Fruit fly (Drosophila melanogaster) whole organism, prepupa: ENCODE measurements around the gene CG33939.

Experiments
- Blimp-1 ChIP-seq: fragments of 200-800 bp; sonication (Bioruptor generic); optimal IDR thresholded peaks from 3 replicates; lab custom pipeline; 2017; ENCODE audit warnings: missing biosample characterization, missing genetic modification characterization, mild to moderate bottlenecking, moderate library complexity, missing genetic modification reagents
- CG10631 ChIP-seq: fragments of 200-800 bp; sonication (Bioruptor generic); optimal IDR thresholded peaks from 2 replicates; lab custom pipeline; 2016; ENCODE audit warnings: missing biosample characterization, missing genetic modification characterization
- CG10669 ChIP-seq: fragments of 200-800 bp; sonication (Bioruptor generic); optimal IDR thresholded peaks from 3 replicates; lab custom pipeline; 2018; ENCODE audit warnings: missing biosample characterization, mild to moderate bottlenecking, missing genetic modification characterization, moderate library complexity
- CG11762 ChIP-seq: fragments of 200-800 bp; sonication (Bioruptor generic); optimal IDR thresholded peaks from 3 replicates; lab custom pipeline; 2016; ENCODE audit warnings: missing biosample characterization, missing genetic modification characterization; ENCODE audit not compliant: insufficient read depth
- CG15336 ChIP-seq: fragments of 200-800 bp; sonication (Bioruptor generic); IDR thresholded peaks from 2 replicates; pipeline ENCODE4 v1.3.6; 2022; ENCODE audit warnings: missing biosample characterization, missing genetic modification characterization
- CG3032 ChIP-seq: fragments of 200-800 bp; optimal IDR thresholded peaks from 2 replicates; lab custom pipeline; 2019; ENCODE audit warnings: missing biosample characterization, mild to moderate bottlenecking, missing genetic modification characterization, moderate library complexity
- CG31627 ChIP-seq: fragments of 200-800 bp; sonication (Bioruptor generic); optimal IDR thresholded peaks from 3 replicates; lab custom pipeline; 2016; ENCODE audit warnings: missing biosample characterization, missing genetic modification characterization
- CG32006 ChIP-seq: fragments of 200-800 bp; sonication (Bioruptor generic); optimal IDR thresholded peaks from 3 replicates; lab custom pipeline; 2017; ENCODE audit warnings: missing biosample characterization, mild to moderate bottlenecking, missing genetic modification characterization
- CG34406 ChIP-seq: fragments of 200-800 bp; sonication (Bioruptor generic); optimal IDR thresholded peaks from 3 replicates; lab custom pipeline; 2016; ENCODE audit warnings: missing biosample characterization, missing genetic modification characterization
- CG4318 ChIP-seq: fragments of 200-800 bp; sonication (Bioruptor generic); optimal IDR thresholded peaks from 3 replicates; lab custom pipeline; 2017; ENCODE audit warnings: missing biosample characterization, mild to moderate bottlenecking, missing genetic modification characterization
- CG6163 ChIP-seq: fragments of 200-800 bp; sonication (Bioruptor generic); IDR thresholded peaks from 3 replicates; pipeline ENCODE4 v1.3.6; 2022; ENCODE audit warnings: missing biosample characterization, missing genetic modification characterization
- CG6792 ChIP-seq: fragments of 200-800 bp; sonication (Bioruptor generic); optimal IDR thresholded peaks from 3 replicates; lab custom pipeline; 2016; ENCODE audit warnings: missing biosample characterization, missing genetic modification characterization
- CG6808 ChIP-seq: fragments of 200-800 bp; sonication (Bioruptor generic); optimal IDR thresholded peaks from 3 replicates; lab custom pipeline; 2017; ENCODE audit warnings: missing biosample characterization, missing genetic modification characterization, mild to moderate bottlenecking, moderate library complexity, missing genetic modification reagents
- CG6854 ChIP-seq: fragments of 200-800 bp; sonication (Bioruptor generic); optimal IDR thresholded peaks from 2 replicates; lab custom pipeline; 2017; ENCODE audit warnings: missing biosample characterization, mild to moderate bottlenecking, missing genetic modification characterization
- CG7368 ChIP-seq: fragments of 200-800 bp; sonication (Bioruptor generic); optimal IDR thresholded peaks from 3 replicates; lab custom pipeline; 2016; ENCODE audit warnings: missing biosample characterization, missing genetic modification characterization
- CG8119 ChIP-seq: fragments of 200-800 bp; sonication (Bioruptor generic); IDR thresholded peaks from 3 replicates; pipeline ENCODE4 v1.3.6; 2022; ENCODE audit warnings: missing biosample characterization, missing genetic modification characterization
- CG8319 ChIP-seq: fragments of 200-800 bp; sonication (Bioruptor generic); optimal IDR thresholded peaks from 3 replicates; lab custom pipeline; 2016; ENCODE audit warnings: missing biosample characterization, missing genetic modification characterization
- CG8632 ChIP-seq: fragments of 200-800 bp; sonication (Bioruptor generic); optimal IDR thresholded peaks from 3 replicates; lab custom pipeline; 2016; ENCODE audit warnings: missing biosample characterization, missing genetic modification characterization
- CG9139 ChIP-seq: fragments of 200-800 bp; sonication (Bioruptor generic); optimal IDR thresholded peaks from 3 replicates; lab custom pipeline; 2017; ENCODE audit warnings: missing biosample characterization, mild to moderate bottlenecking, missing genetic modification characterization
- Eip78C ChIP-seq: fragments of 200-800 bp; sonication (Bioruptor generic); peaks from one replicate; lab custom pipeline; 2016; ENCODE audit warnings: missing biosample characterization, missing genetic modification characterization
- Eip93F ChIP-seq: fragments of 200-800 bp; sonication (Bioruptor generic); optimal IDR thresholded peaks from 2 replicates; lab custom pipeline; 2016; ENCODE audit warnings: missing biosample characterization, mild to moderate bottlenecking, missing genetic modification characterization
- Ets96B ChIP-seq: fragments of 200-800 bp; optimal IDR thresholded peaks from 2 replicates; lab custom pipeline; 2019; ENCODE audit warnings: missing biosample characterization, mild to moderate bottlenecking, missing genetic modification characterization, moderate library complexity
- Gug ChIP-seq: fragments of 200-800 bp; sonication (Bioruptor generic); IDR thresholded peaks from 2 replicates; pipeline ENCODE4 v1.3.6; 2022; ENCODE audit warnings: missing biosample characterization, missing genetic modification characterization
- Hr38 ChIP-seq: sonication (Bioruptor generic); optimal IDR thresholded peaks from 2 replicates; lab custom pipeline; 2016; ENCODE audit warnings: missing biosample characterization, missing genetic modification characterization
- Hr4 ChIP-seq: fragments of 200-800 bp; sonication (Bioruptor generic); optimal IDR thresholded peaks from 3 replicates; lab custom pipeline; 2016; ENCODE audit warnings: missing biosample characterization, missing genetic modification characterization
- Met ChIP-seq: fragments of 200-800 bp; sonication (Bioruptor generic); optimal IDR thresholded peaks from 3 replicates; lab custom pipeline; 2016; ENCODE audit warnings: missing biosample characterization, missing genetic modification characterization
- OdsH ChIP-seq: fragments of 200-800 bp; sonication (Bioruptor generic); optimal IDR thresholded peaks from 3 replicates; lab custom pipeline; 2016; ENCODE audit warnings: missing biosample characterization, missing genetic modification characterization
- Smox ChIP-seq: fragments of 200-800 bp; sonication (Bioruptor generic); optimal IDR thresholded peaks from 3 replicates; lab custom pipeline; 2016; ENCODE audit warnings: missing biosample characterization, missing genetic modification characterization
- Sox102F ChIP-seq: fragments of 200-800 bp; sonication (Bioruptor generic); optimal IDR thresholded peaks from 2 replicates; lab custom pipeline; 2016; ENCODE audit warnings: missing biosample characterization, mild to moderate bottlenecking, missing genetic modification characterization
- Sox14 ChIP-seq: fragments of 200-800 bp; sonication (Bioruptor generic); optimal IDR thresholded peaks from 3 replicates; lab custom pipeline; 2016; ENCODE audit warnings: missing biosample characterization, missing genetic modification characterization
- achi ChIP-seq: fragments of 200-800 bp; sonication (Bioruptor generic); optimal IDR thresholded peaks from 3 replicates; lab custom pipeline; 2016; ENCODE audit warnings: missing biosample characterization, missing genetic modification characterization
- acj6 ChIP-seq: fragments of 200-800 bp; sonication (Bioruptor generic); optimal IDR thresholded peaks from 3 replicates; lab custom pipeline; 2016; ENCODE audit warnings: missing biosample characterization, missing genetic modification characterization
- cyc ChIP-seq: fragments of 200-800 bp; sonication (Bioruptor generic); optimal IDR thresholded peaks from 3 replicates; lab custom pipeline; 2016; ENCODE audit warnings: missing biosample characterization, missing genetic modification characterization
- dac ChIP-seq: fragments of 200-800 bp; sonication (Bioruptor generic); optimal IDR thresholded peaks from 2 replicates; lab custom pipeline; 2017; ENCODE audit warnings: missing biosample characterization, mild to moderate bottlenecking, missing genetic modification characterization
- dsx ChIP-seq: fragments of 200-800 bp; optimal IDR thresholded peaks from 3 replicates; lab custom pipeline; 2019; ENCODE audit warnings: missing biosample characterization, mild to moderate bottlenecking, missing genetic modification characterization, moderate library complexity; ENCODE audit not compliant: poor library complexity, severe bottlenecking
- eg ChIP-seq: fragments of 200-800 bp; sonication (Bioruptor generic); IDR thresholded peaks from 3 replicates; pipeline ENCODE4 v1.3.6; 2022; ENCODE audit warnings: missing biosample characterization, missing genetic modification characterization
- fd59A ChIP-seq: fragments of 200-800 bp; sonication (Bioruptor generic); optimal IDR thresholded peaks from 2 replicates; lab custom pipeline; 2017; ENCODE audit warnings: missing biosample characterization, mild to moderate bottlenecking, missing genetic modification characterization, missing genetic modification reagents
- fd85E ChIP-seq: fragments of 200-800 bp; sonication (Bioruptor generic); optimal IDR thresholded peaks from 3 replicates; lab custom pipeline; 2016; ENCODE audit warnings: missing biosample characterization, missing genetic modification characterization
- fkh ChIP-seq: fragments of 200-800 bp; sonication (Bioruptor generic); optimal IDR thresholded peaks from 3 replicates; lab custom pipeline; 2017; ENCODE audit warnings: missing biosample characterization, mild to moderate bottlenecking, missing genetic modification characterization, moderate library complexity
- lz ChIP-seq: fragments of 200-800 bp; sonication (Bioruptor generic); optimal IDR thresholded peaks from 3 replicates; lab custom pipeline; 2016; ENCODE audit warnings: missing biosample characterization, missing genetic modification characterization
- net ChIP-seq: fragments of 200-800 bp; sonication (Bioruptor generic); optimal IDR thresholded peaks from 3 replicates; lab custom pipeline; 2016; ENCODE audit warnings: missing biosample characterization, missing genetic modification characterization
- salr ChIP-seq, 2 experiments: fragments of 200-800 bp; sonication (Bioruptor generic); optimal IDR thresholded peaks; 3 replicates each; lab custom pipeline; 2016 to 2018; ENCODE audit warnings: missing biosample characterization in 2 of 2, missing genetic modification characterization in 2 of 2, mild to moderate bottlenecking in 1 of 2
- ss ChIP-seq, 2 experiments: fragments of 200-800 bp; sonication (Bioruptor generic); optimal IDR thresholded peaks; 2 replicates in 1 of 2; 3 replicates in 1 of 2; lab custom pipeline; 2017 to 2018; ENCODE audit warnings: mild to moderate bottlenecking in 2 of 2, missing biosample characterization in 2 of 2, missing genetic modification characterization in 2 of 2, moderate library complexity in 1 of 2
- topi ChIP-seq: fragments of 200-800 bp; sonication (Bioruptor generic); optimal IDR thresholded peaks from 3 replicates; lab custom pipeline; 2016; ENCODE audit warnings: missing biosample characterization, missing genetic modification characterization

Gene CG33939

DNA sequence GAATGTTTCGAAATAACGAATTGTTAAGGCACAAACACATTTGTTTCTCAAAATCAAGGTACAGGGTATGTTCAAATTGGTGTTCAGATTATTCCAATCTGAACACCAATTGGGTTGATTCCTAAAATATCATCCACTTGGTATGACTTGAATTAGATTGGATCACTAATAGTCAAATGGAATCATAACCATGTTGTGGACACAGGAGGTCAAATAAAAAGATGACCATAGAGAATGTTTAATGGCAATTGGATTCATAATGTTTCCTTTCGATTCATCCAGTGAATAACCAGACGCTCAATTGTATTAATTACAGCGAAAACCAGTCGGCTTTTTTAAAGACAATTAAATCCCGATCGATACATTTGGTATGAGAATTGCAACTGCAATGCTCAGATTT is 16.4 kb upstream of the CG33939 start:
- TF ChIP-seq Sox102F (no peak), CG9139 (GFP tag; lab: Kevin White, UChicago) (no peak), fd85E (no peak), Hr38 (no peak), CG6808 (GFP tag; lab: Kevin White, UChicago) (no peak), Met (GFP tag; lab: Kevin White, UChicago) (no peak), CG6792 (no peak), CG8632 (GFP tag; lab: Kevin White, UChicago) (no peak), CG32006 (GFP tag; lab: Kevin White, UChicago) (no peak), cyc (GFP tag; lab: Kevin White, UChicago) (no peak), dsx (GFP tag; lab: Kevin White, UChicago) (no peak), Eip93F (no peak), CG10631 (GFP tag; lab: Kevin White, UChicago) (no peak), Gug (GFP tag; lab: Robert Waterston, UW) (no peak), CG7368 (GFP tag; lab: Kevin White, UChicago) (no peak), dac (GFP tag; lab: Kevin White, UChicago) (no peak)
- TF ChIP-seq, all 60 proteins: peak for 0

DNA sequence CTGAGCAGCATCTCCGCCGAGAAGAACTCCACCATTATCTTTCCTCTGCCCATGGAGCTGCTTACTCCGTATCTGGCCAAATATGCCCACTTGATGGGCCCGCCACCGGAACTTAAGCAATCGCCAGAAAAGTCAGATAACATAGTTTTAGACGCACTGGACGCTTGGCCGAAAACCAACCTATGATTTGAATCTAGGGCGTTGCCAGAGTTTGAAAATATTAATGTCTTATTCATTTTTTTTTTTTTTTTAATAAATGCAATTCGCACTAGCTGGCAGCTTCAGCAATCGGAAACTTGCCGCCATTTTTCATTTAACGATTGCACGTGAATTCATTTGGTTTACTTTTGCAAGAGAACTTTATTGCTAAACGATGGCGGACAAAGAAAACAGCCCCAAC is 15.2 kb upstream of the CG33939 start, which contains the start of gene HP1D3csd:
Gene HP1D3csd, plus strand, starts transcription at position 312 of the 400 bp plus-strand sequence.
- TF ChIP-seq Gug (GFP tag; lab: Robert Waterston, UW) = peak; percentile 22; the same call in 1 of the 2 replicates
- peak in 1 of 2 experiments; percentile 10 for TF ChIP-seq ss (GFP tag; optimal IDR thresholded peaks at IDR 0.05; lab: Kevin White, UChicago)
- TF ChIP-seq CG8319 = no peak
- peak; percentile 48; the same call in 2 of the 3 replicates for TF ChIP-seq eg (GFP tag; lab: Robert Waterston, UW)
- peak; percentile 10 for TF ChIP-seq CG3032 (tag; lab: Kevin White, UChicago)
- no peak for TF ChIP-seq CG6808 (GFP tag; lab: Kevin White, UChicago)
- peak; percentile 63; the same call in 2 of the 3 replicates for TF ChIP-seq CG6163
- no peak for TF ChIP-seq fkh (GFP tag; lab: Kevin White, UChicago)
- no peak for TF ChIP-seq CG6854
- TF ChIP-seq lz (GFP tag; lab: Kevin White, UChicago) = no peak
- peak; percentile 74 for TF ChIP-seq Eip78C
- TF ChIP-seq, all 60 proteins: peak for 6

DNA sequence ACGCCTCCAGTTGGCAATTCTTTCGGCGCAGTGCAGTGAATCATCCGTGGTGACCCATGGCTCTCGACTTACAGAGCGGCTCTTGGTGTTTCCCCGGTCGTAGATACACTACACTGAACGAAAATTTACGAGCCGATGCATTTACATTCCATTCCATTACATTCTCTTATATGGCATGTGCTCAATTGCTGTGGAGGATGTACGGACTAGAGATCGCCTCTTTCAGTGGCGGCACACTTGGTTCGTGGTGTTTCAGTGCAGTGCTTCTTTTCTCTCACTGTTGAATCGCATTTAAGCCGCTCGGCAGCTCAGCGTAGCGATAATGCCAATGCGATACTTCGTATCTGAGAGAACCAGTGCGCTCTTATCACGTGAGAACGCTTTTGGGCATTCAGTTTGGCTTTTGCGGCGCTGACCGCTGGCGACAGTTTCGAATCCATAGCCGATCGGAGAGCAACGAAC is 13.0 kb upstream of the CG33939 start, which contains the start of gene Mec2:
Gene Mec2, plus strand, starts transcription at position 412 of the 462 bp plus-strand sequence.
- TF ChIP-seq lz (GFP tag; lab: Kevin White, UChicago) (peak; percentile 82), CG6792 (peak; percentile 83), topi (peak; percentile 72), Blimp-1 (GFP tag; lab: Kevin White, UChicago) (peak; percentile 43), CG8119 (GFP tag; lab: Robert Waterston, UW) (peak; percentile 55; the same call in 1 of the 3 replicates), CG8319 (peak; percentile 53), Met (GFP tag; lab: Kevin White, UChicago) (peak; percentile 80), CG10631 (GFP tag; lab: Kevin White, UChicago) (peak; percentile 72), Eip93F (peak; percentile 68), fd85E (no peak), CG31627 (GFP tag; lab: Kevin White, UChicago) (peak; percentile 88), Ets96B (tag; lab: Kevin White, UChicago) (peak; percentile 62), salr (GFP tag; optimal IDR thresholded peaks at IDR 0.05; lab: Kevin White, UChicago) (peak; percentile 36 to 67), Hr4 (peak; percentile 73), Smox (peak; percentile 82), acj6 (GFP tag; lab: Kevin White, UChicago) (peak; percentile 78), eg (GFP tag; lab: Robert Waterston, UW) (peak; percentile 74), achi (GFP tag; lab: Kevin White, UChicago) (peak; percentile 62), OdsH (GFP tag; lab: Kevin White, UChicago) (peak; percentile 83), CG6808 (GFP tag; lab: Kevin White, UChicago) (peak; percentile 57), net (peak; percentile 69), ss (GFP tag; optimal IDR thresholded peaks at IDR 0.05; lab: Kevin White, UChicago) (peak; percentile 12 to 71), Sox14 (GFP tag; lab: Kevin White, UChicago) (peak; percentile 87), CG6854 (no peak), dsx (GFP tag; lab: Kevin White, UChicago) (peak; percentile 68), CG10669 (GFP tag; lab: Kevin White, UChicago) (peak; percentile 67), CG34406 (peak; percentile 73), Sox102F (peak; percentile 79), fd59A (GFP tag; lab: Kevin White, UChicago) (peak; percentile 63), CG15336 (GFP tag; lab: Robert Waterston, UW) (peak; percentile 65), CG4318 (GFP tag; lab: Kevin White, UChicago) (peak; percentile 23), CG11762 (peak; percentile 37), Eip78C (peak; percentile 91), dac (GFP tag; lab: Kevin White, UChicago) (peak; percentile 10), CG9139 (GFP tag; lab: Kevin White, UChicago) (peak; percentile 15)
